Fruit fly (Drosophila melanogaster) whole organism, adult: ENCODE measurements around the gene CG31343.

Experiments
- Crg-1 ChIP-seq: fragments of 200-800 bp; sonication (Bioruptor generic); optimal IDR thresholded peaks from 2 replicates; lab custom pipeline; 2016; ENCODE audit warnings: missing biosample characterization, missing genetic modification characterization
- Mnt ChIP-seq: fragments of 200-800 bp; sonication (Bioruptor generic); optimal IDR thresholded peaks from 2 replicates; lab custom pipeline; 2016; ENCODE audit warnings: missing biosample characterization, mild to moderate bottlenecking, missing genetic modification characterization
- bab1 ChIP-seq: fragments of 200-800 bp; sonication (Bioruptor generic); optimal IDR thresholded peaks from 3 replicates; lab custom pipeline; 2019; ENCODE audit warnings: missing biosample characterization, mild to moderate bottlenecking, missing genetic modification characterization, moderate library complexity

DNA sequence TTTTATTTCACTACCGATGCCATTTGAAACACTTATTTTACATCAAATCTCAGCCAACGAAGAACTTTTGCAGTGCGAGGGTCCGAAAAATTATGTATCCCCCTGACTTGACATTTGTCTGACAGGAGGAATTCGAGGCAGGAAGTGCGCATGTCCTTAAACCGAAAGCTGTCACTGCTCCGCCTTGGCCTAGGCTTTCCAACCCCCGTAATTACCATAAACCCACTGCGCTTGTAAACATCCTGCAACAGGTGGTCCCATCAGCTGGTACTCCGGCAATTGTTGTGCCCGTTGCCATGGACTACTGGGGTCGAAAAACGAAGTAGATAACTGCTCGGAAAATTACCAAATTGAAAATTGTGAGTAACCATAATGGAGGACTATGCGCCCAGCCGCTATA lies 30.7 kb downstream of the CG31343 start, which contains the start of the genes GABA-B-R2 and CG6800:
- TF ChIP-seq bab1 (GFP tag; lab: Kevin White, UChicago) = no peak
- TF ChIP-seq Crg-1 (GFP tag; lab: Kevin White, UChicago) = no peak
- TF ChIP-seq Mnt (GFP tag; lab: Kevin White, UChicago) = no peak
